Worm (Caenorhabditis elegans): ENCODE measurements around the gene F53H2.3.

Gene F53H2.3

DNA sequence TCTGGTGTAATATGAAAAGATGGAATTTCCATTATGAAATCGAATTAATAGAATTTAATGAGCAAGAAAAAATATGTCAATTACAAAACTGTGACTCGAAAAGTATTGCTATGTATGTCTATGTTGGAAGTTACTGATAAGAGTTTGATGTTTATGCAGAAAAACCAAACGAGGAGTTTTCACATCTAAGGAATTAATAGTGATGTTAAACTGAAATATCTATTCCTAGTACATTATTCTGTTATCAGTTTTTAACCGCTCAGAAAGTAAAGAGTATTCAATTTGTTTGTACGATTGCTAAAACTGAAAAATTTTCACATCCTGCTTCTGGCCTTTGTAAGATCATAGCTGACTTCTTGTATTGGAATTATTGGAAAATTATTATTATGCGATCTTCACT is 24.6 kb downstream of the F53H2.3 start, which contains the start of gene K02E2.7:
K02E2.7 (minus strand) TSS at position 101 of the 400 bp plus-strand sequence.
- TF ChIP-seq peb-1 (tag; optimal IDR thresholded peaks at IDR 0.05) (no peak), elt-3 (tag; optimal IDR thresholded peaks at IDR 0.05) (no peak), nhr-23 (tag; optimal IDR thresholded peaks at IDR 0.05) (no peak), dmd-4 (tag; optimal IDR thresholded peaks at IDR 0.05) (no peak), blmp-1 (tag; optimal IDR thresholded peaks at IDR 0.05; ENCODE audit: insufficient read depth) (no peak), mbf-1 (tag; optimal IDR thresholded peaks at IDR 0.05) (no peak), R02D3.7 (tag; optimal IDR thresholded peaks at IDR 0.05) (no peak), mab-5 (tag; optimal IDR thresholded peaks at IDR 0.05) (no peak), aly-2 (tag; optimal IDR thresholded peaks at IDR 0.05) (no peak), ztf-11 (tag; optimal IDR thresholded peaks at IDR 0.05) (no peak), skn-1 (tag; optimal IDR thresholded peaks at IDR 0.05) (no peak), mdl-1 (tag; optimal IDR thresholded peaks at IDR 0.05) (no peak), nhr-25 (tag; optimal IDR thresholded peaks at IDR 0.05) (no peak), sma-3 (GFP tag; optimal IDR thresholded peaks at IDR 0.05) (no peak), nhr-10 (tag; optimal IDR thresholded peaks at IDR 0.05) (no peak), nhr-21 (tag; optimal IDR thresholded peaks at IDR 0.05) (no peak), unc-55 (GFP tag; optimal IDR thresholded peaks at IDR 0.05) (no peak), ama-1 (optimal IDR thresholded peaks at IDR 0.05) (no peak), unc-39 (tag; optimal IDR thresholded peaks at IDR 0.05) (no peak)

DNA sequence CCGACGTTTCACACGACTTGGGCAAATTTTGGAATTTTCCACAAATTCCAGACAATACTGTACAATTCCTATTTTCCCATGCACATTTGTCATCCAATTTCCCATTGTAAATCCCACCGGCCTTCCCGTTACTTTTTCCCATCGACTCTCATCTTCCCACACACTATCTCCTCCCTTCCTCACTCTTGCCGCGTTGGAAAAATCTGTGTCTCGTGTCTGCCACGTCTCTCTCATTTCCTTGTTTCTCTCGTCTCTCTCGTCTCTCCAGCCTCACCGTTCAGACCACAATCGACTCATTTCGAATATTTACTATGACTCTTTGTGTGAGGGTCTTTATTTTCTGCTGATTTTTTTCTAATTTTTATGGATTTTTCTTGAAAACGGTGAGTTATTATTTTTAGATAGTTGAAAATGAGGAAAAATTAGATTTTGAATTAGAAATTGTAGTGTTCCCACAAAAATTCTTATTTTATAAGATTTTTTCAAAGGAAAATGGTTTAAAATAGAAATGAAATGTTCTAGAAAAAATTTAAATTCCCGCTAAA is 28.4 kb downstream of the F53H2.3 start, which contains the start of gene K02E2.11:
K02E2.11 (plus strand) TSS at position 251 of the 545 bp plus-strand sequence.
- TF ChIP-seq F13H6.1 (tag; optimal IDR thresholded peaks at IDR 0.05), result peak; percentile 68
- TF ChIP-seq mdl-1 (tag; optimal IDR thresholded peaks at IDR 0.05), result peak; percentile 18 to 33
- TF ChIP-seq zag-1 (tag; optimal IDR thresholded peaks at IDR 0.05), result peak; percentile 9
- peak; percentile 65 for TF ChIP-seq nhr-129 (tag; optimal IDR thresholded peaks at IDR 0.05)
- TF ChIP-seq nhr-23 (tag; optimal IDR thresholded peaks at IDR 0.05), result no peak
- no peak for TF ChIP-seq blmp-1 (tag; optimal IDR thresholded peaks at IDR 0.05; ENCODE audit: insufficient read depth)
- no peak for TF ChIP-seq skn-1 (tag; optimal IDR thresholded peaks at IDR 0.05)
- peak; percentile 39 for TF ChIP-seq sma-3 (GFP tag; optimal IDR thresholded peaks at IDR 0.05)
- TF ChIP-seq gmeb-1 (tag; optimal IDR thresholded peaks at IDR 0.05), result peak; percentile 3
- TF ChIP-seq lin-13 (GFP tag; optimal IDR thresholded peaks at IDR 0.05), result peak; percentile 3
- no peak for TF ChIP-seq ztf-11 (tag; optimal IDR thresholded peaks at IDR 0.05)
- peak; percentile 80 for TF ChIP-seq C34F6.9 (tag; optimal IDR thresholded peaks at IDR 0.05)
- peak; percentile 12 for TF ChIP-seq fos-1 (tag; optimal IDR thresholded peaks at IDR 0.05)
- TF ChIP-seq lsy-2 (tag; optimal IDR thresholded peaks at IDR 0.05), result peak in 1 of 2 experiments; percentile 60
- TF ChIP-seq crh-2 (tag; optimal IDR thresholded peaks at IDR 0.05), result peak; percentile 98
- peak; percentile 67 for TF ChIP-seq unc-55 (GFP tag; optimal IDR thresholded peaks at IDR 0.05)
- no peak for TF ChIP-seq alr-1 (tag; optimal IDR thresholded peaks at IDR 0.05)

DNA sequence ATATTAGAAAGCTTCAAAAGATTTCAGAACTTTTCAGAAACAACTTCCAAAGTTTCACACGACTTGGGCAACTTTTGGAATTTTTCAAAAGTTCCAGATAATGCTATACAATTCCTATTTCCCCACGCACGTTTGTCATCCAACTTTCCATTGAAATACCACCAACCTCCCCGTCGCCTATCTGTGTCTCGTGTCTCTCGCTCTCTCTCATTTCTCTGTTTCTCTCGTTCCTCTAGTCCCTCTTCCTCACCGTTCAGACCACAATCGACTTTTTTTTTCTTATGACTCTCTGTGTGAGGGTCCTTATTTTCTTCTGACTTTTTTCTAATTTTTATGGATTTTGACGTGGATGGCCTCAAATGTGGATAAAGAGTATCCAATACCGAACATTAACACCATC is 31.2 kb downstream of the F53H2.3 start, which contains the start of gene K02E2.6:
K02E2.6 (plus strand) TSS at position 242 of the 400 bp plus-strand sequence.
- TF ChIP-seq unc-55 (GFP tag; optimal IDR thresholded peaks at IDR 0.05) (peak; percentile 37), mbf-1 (tag; optimal IDR thresholded peaks at IDR 0.05) (no peak), nhr-129 (tag; optimal IDR thresholded peaks at IDR 0.05) (peak; percentile 12), crh-2 (tag; optimal IDR thresholded peaks at IDR 0.05) (no peak)

DNA sequence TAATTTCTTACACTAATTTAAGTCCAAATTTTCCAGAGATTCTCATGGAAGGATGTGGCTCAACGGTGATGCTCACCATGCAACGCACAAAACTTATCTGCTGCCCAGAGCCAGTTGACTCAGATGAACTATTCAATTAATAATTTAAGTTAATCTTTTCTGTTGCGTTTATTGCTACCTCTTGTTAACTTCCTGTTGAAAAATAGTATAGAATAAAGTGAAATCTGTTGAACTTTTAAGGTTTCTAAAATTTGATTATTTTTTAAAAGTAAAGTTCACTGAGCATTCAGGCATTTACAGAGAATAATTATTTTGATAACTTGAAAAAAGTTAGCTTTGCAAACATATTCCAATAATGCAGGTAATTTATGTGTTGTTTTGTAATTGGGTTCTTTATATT is 35.5 kb downstream of the F53H2.3 start:
- TF ChIP-seq blmp-1 (tag; optimal IDR thresholded peaks at IDR 0.05; ENCODE audit: insufficient read depth) (no peak), aly-2 (tag; optimal IDR thresholded peaks at IDR 0.05) (no peak), ZK546.5 (tag; optimal IDR thresholded peaks at IDR 0.05) (no peak), elt-1 (tag; optimal IDR thresholded peaks at IDR 0.05) (no peak), unc-62 (GFP tag; optimal IDR thresholded peaks at IDR 0.05) (no peak)

DNA sequence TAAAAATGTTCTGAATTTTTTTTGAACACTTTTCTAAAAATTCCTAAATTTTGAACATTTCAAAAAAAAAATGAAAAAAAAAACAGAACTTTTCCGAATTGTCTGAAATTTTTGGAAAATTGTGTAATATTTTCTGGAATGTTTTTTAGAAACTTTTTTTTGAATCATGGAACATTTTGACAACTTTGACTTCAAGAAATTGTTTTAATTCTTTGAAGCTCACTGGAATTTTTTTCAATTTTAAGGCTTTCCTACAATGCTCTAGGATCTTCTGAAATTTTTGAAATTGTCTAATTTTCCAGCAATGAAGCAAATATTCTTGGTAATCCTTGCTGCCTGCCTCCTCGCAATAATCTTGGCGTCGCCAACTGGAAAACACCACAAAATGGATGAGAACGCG is 36.3 kb downstream of the F53H2.3 start, which contains the start of gene ins-35:
ins-35 (plus strand) TSS at position 301 of the 400 bp plus-strand sequence.
- TF ChIP-seq ztf-11 (tag; optimal IDR thresholded peaks at IDR 0.05) (no peak), ama-1 (optimal IDR thresholded peaks at IDR 0.05) (no peak), nhr-10 (tag; optimal IDR thresholded peaks at IDR 0.05) (no peak), dmd-4 (tag; optimal IDR thresholded peaks at IDR 0.05) (no peak), sem-4 (tag; optimal IDR thresholded peaks at IDR 0.05) (no peak), ceh-82 (tag; optimal IDR thresholded peaks at IDR 0.05) (no peak), nhr-129 (tag; optimal IDR thresholded peaks at IDR 0.05) (no peak), lin-39 (tag; optimal IDR thresholded peaks at IDR 0.05) (no peak), C34F6.9 (tag; optimal IDR thresholded peaks at IDR 0.05) (no peak), F13H6.1 (tag; optimal IDR thresholded peaks at IDR 0.05) (no peak), aly-2 (tag; optimal IDR thresholded peaks at IDR 0.05) (no peak), elt-3 (tag; optimal IDR thresholded peaks at IDR 0.05) (no peak), egl-27 (tag; optimal IDR thresholded peaks at IDR 0.05) (no peak), nhr-12 (tag; optimal IDR thresholded peaks at IDR 0.05) (no peak), mab-5 (tag; optimal IDR thresholded peaks at IDR 0.05) (no peak), skn-1 (tag; optimal IDR thresholded peaks at IDR 0.05) (no peak), mbf-1 (tag; optimal IDR thresholded peaks at IDR 0.05) (no peak), nhr-25 (tag; optimal IDR thresholded peaks at IDR 0.05) (no peak)

Measured in whole organism, L2 larva.